Worm (Caenorhabditis elegans) whole organism, L2 larva: Measurements from ENCODE around the gene C05A2.4.
A peak's percentile ranks its signal among the peaks of the same experiment; 100 is the strongest.

Experiments
- C34F6.9 ChIP-seq: fragments of 150-350 bp; optimal IDR thresholded peaks from 2 replicates; lab custom pipeline; 2014; ENCODE audit warnings: missing biosample characterization, missing genetic modification characterization
- F13H6.1 ChIP-seq: sonication (generic microtip); optimal IDR thresholded peaks from 2 replicates; lab custom pipeline; 2016; ENCODE audit warnings: missing genetic modification characterization, missing compliant biosample characterization
- R02D3.7 ChIP-seq: fragments of 150-350 bp; optimal IDR thresholded peaks from 2 replicates; lab custom pipeline; 2014; ENCODE audit warnings: missing biosample characterization, missing genetic modification characterization
- Y55F3AM.14 ChIP-seq: fragments of 200-800 bp; sonication (Bioruptor generic); optimal IDR thresholded peaks from 2 replicates; lab custom pipeline; 2018; ENCODE audit warnings: mild to moderate bottlenecking, missing genetic modification characterization, missing compliant biosample characterization
- ZK546.5 ChIP-seq: sonication (generic microtip); optimal IDR thresholded peaks from 2 replicates; lab custom pipeline; 2017; ENCODE audit warnings: missing biosample characterization, missing genetic modification characterization
- alr-1 ChIP-seq: fragments of 150-350 bp; optimal IDR thresholded peaks from 2 replicates; lab custom pipeline; 2014; ENCODE audit warnings: missing biosample characterization, missing genetic modification characterization
- aly-2 ChIP-seq: fragments of 150-350 bp; optimal IDR thresholded peaks from 2 replicates; lab custom pipeline; 2014; ENCODE audit warnings: missing biosample characterization, missing genetic modification characterization
- ama-1 ChIP-seq: fragments of 150-350 bp; optimal IDR thresholded peaks from 2 replicates; lab custom pipeline; 2018; ENCODE audit warnings: inconsistent platforms
- blmp-1 ChIP-seq: sonication (generic microtip); optimal IDR thresholded peaks from 2 replicates; lab custom pipeline; 2017; ENCODE audit warnings: missing genetic modification characterization, mild to moderate bottlenecking, missing compliant biosample characterization, antibody characterized with exemption, moderate library complexity; ENCODE audit not compliant: insufficient read depth
- ceh-16 ChIP-seq: fragments of 150-350 bp; optimal IDR thresholded peaks from 2 replicates; lab custom pipeline; 2014; ENCODE audit warnings: missing biosample characterization, missing genetic modification characterization
- ceh-82 ChIP-seq: fragments of 150-350 bp; optimal IDR thresholded peaks from 2 replicates; lab custom pipeline; 2014; ENCODE audit warnings: missing biosample characterization, missing genetic modification characterization
- crh-2 ChIP-seq: sonication (generic microtip); optimal IDR thresholded peaks from 2 replicates; lab custom pipeline; 2017; ENCODE audit warnings: missing biosample characterization, missing genetic modification characterization
- egl-27 ChIP-seq: sonication (generic microtip); optimal IDR thresholded peaks from 3 replicates; lab custom pipeline; 2017; ENCODE audit warnings: missing biosample characterization, missing genetic modification reagents, missing genetic modification characterization
- elt-1 ChIP-seq: fragments of 150-350 bp; optimal IDR thresholded peaks from 2 replicates; lab custom pipeline; 2014; ENCODE audit warnings: missing biosample characterization, missing genetic modification characterization
- elt-3 ChIP-seq: sonication (generic microtip); optimal IDR thresholded peaks from 2 replicates; lab custom pipeline; 2017; ENCODE audit warnings: missing biosample characterization, missing genetic modification characterization
- fos-1 ChIP-seq: fragments of 150-350 bp; optimal IDR thresholded peaks from 2 replicates; lab custom pipeline; 2014; ENCODE audit warnings: missing biosample characterization, missing genetic modification characterization
- gmeb-1 ChIP-seq: fragments of 150-350 bp; optimal IDR thresholded peaks from 2 replicates; lab custom pipeline; 2014; ENCODE audit warnings: missing biosample characterization, missing genetic modification characterization
- lin-11 ChIP-seq: fragments of 150-350 bp; sonication (generic microtip); optimal IDR thresholded peaks from 2 replicates; lab custom pipeline; 2014; ENCODE audit warnings: missing biosample characterization, missing genetic modification characterization, inconsistent platforms, mixed read lengths
- lin-39 ChIP-seq: fragments of 150-350 bp; optimal IDR thresholded peaks from 2 replicates; lab custom pipeline; 2014; ENCODE audit warnings: missing biosample characterization, missing genetic modification reagents, missing genetic modification characterization
- lsy-2 ChIP-seq, 2 experiments: fragments of 150-350 bp in 1 of 2; sonication (generic microtip) in 1 of 2; optimal IDR thresholded peaks; 2 replicates each; lab custom pipeline; 2014 to 2017; ENCODE audit warnings: missing biosample characterization in 2 of 2, missing genetic modification characterization in 2 of 2
- mab-5 ChIP-seq: fragments of 150-350 bp; optimal IDR thresholded peaks from 2 replicates; lab custom pipeline; 2014; ENCODE audit warnings: missing biosample characterization, missing genetic modification characterization
- mbf-1 ChIP-seq: sonication (generic microtip); optimal IDR thresholded peaks from 2 replicates; lab custom pipeline; 2017; ENCODE audit warnings: missing biosample characterization, missing genetic modification characterization
- mdl-1 ChIP-seq, 2 experiments: fragments of 150-350 bp in 1 of 2; sonication (generic microtip) in 1 of 2; optimal IDR thresholded peaks; 2 replicates each; lab custom pipeline; 2017; ENCODE audit warnings: missing biosample characterization in 2 of 2, missing genetic modification characterization in 2 of 2
- nhr-10 ChIP-seq: sonication (generic microtip); optimal IDR thresholded peaks from 2 replicates; lab custom pipeline; 2017; ENCODE audit warnings: missing biosample characterization, missing genetic modification characterization
- nhr-11 ChIP-seq: fragments of 150-350 bp; optimal IDR thresholded peaks from 2 replicates; lab custom pipeline; 2014; ENCODE audit warnings: missing biosample characterization, missing genetic modification characterization
- nhr-12 ChIP-seq: fragments of 150-350 bp; optimal IDR thresholded peaks from 2 replicates; lab custom pipeline; 2014; ENCODE audit warnings: missing biosample characterization, missing genetic modification characterization
- nhr-129 ChIP-seq: fragments of 150-350 bp; optimal IDR thresholded peaks from 2 replicates; lab custom pipeline; 2014; ENCODE audit warnings: missing biosample characterization, missing genetic modification characterization
- nhr-21 ChIP-seq: fragments of 150-350 bp; optimal IDR thresholded peaks from 2 replicates; lab custom pipeline; 2014; ENCODE audit warnings: missing biosample characterization, missing genetic modification characterization
- nhr-23 ChIP-seq: fragments of 150-350 bp; optimal IDR thresholded peaks from 2 replicates; lab custom pipeline; 2014; ENCODE audit warnings: missing biosample characterization, missing genetic modification reagents, missing genetic modification characterization
- nhr-237 ChIP-seq: fragments of 150-350 bp; optimal IDR thresholded peaks from 2 replicates; lab custom pipeline; 2014; ENCODE audit warnings: missing biosample characterization, missing genetic modification characterization
- nhr-25 ChIP-seq: fragments of 150-350 bp; sonication (generic microtip); optimal IDR thresholded peaks from 3 replicates; lab custom pipeline; 2014; ENCODE audit warnings: missing biosample characterization, missing genetic modification characterization
- nhr-6 ChIP-seq: fragments of 150-350 bp; optimal IDR thresholded peaks from 2 replicates; lab custom pipeline; 2014; ENCODE audit warnings: missing biosample characterization, missing genetic modification characterization
- nhr-77 ChIP-seq: fragments of 150-350 bp; optimal IDR thresholded peaks from 2 replicates; lab custom pipeline; 2014; ENCODE audit warnings: missing biosample characterization, missing genetic modification characterization
- peb-1 ChIP-seq: fragments of 150-350 bp; optimal IDR thresholded peaks from 2 replicates; lab custom pipeline; 2014; ENCODE audit warnings: missing biosample characterization, missing genetic modification characterization
- sem-4 ChIP-seq: fragments of 150-350 bp; optimal IDR thresholded peaks from 2 replicates; lab custom pipeline; 2014; ENCODE audit warnings: missing biosample characterization, missing genetic modification reagents, missing genetic modification characterization
- skn-1 ChIP-seq: sonication (generic microtip); optimal IDR thresholded peaks from 2 replicates; lab custom pipeline; 2017; ENCODE audit warnings: missing biosample characterization, missing genetic modification characterization
- sma-3 ChIP-seq: sonication (generic microtip); optimal IDR thresholded peaks from 2 replicates; lab custom pipeline; 2016; ENCODE audit warnings: missing genetic modification reagents, missing genetic modification characterization, missing compliant biosample characterization
- sma-9 ChIP-seq, 2 experiments: fragments of 150-350 bp in 1 of 2; sonication (generic microtip) in 1 of 2; optimal IDR thresholded peaks; 2 replicates each; lab custom pipeline; 2014 to 2016; ENCODE audit warnings: missing genetic modification characterization in 2 of 2, mild to moderate bottlenecking in 1 of 2, missing biosample characterization in 1 of 2, missing compliant biosample characterization in 1 of 2, missing genetic modification reagents in 1 of 2, moderate library complexity in 1 of 2
- snpc-4 ChIP-seq: fragments of 150-350 bp; optimal IDR thresholded peaks from 2 replicates; lab custom pipeline; 2014; ENCODE audit warnings: missing biosample characterization, missing genetic modification characterization
- unc-39 ChIP-seq: fragments of 150-350 bp; optimal IDR thresholded peaks from 2 replicates; lab custom pipeline; 2014; ENCODE audit warnings: missing biosample characterization, missing genetic modification characterization
- unc-55 ChIP-seq: fragments of 150-350 bp; sonication (generic microtip); optimal IDR thresholded peaks from 3 replicates; lab custom pipeline; 2014; ENCODE audit warnings: missing biosample characterization, missing genetic modification reagents, missing genetic modification characterization
- unc-62 ChIP-seq: fragments of 150-350 bp; optimal IDR thresholded peaks from 2 replicates; lab custom pipeline; 2014; ENCODE audit warnings: missing biosample characterization, missing genetic modification reagents, missing genetic modification characterization
- zag-1 ChIP-seq: fragments of 150-350 bp; optimal IDR thresholded peaks from 2 replicates; lab custom pipeline; 2014; ENCODE audit warnings: missing biosample characterization, missing genetic modification characterization
- ztf-1 ChIP-seq: fragments of 200-800 bp; sonication (Bioruptor generic); conservative IDR thresholded peaks from 2 replicates; pipeline ENCODE4 v1.3.6; 2022; ENCODE audit warnings: missing genetic modification characterization, missing compliant biosample characterization
- ztf-4 ChIP-seq: fragments of 150-350 bp; optimal IDR thresholded peaks from 2 replicates; lab custom pipeline; 2014; ENCODE audit warnings: missing biosample characterization, missing genetic modification characterization

C05A2.4 gene

DNA sequence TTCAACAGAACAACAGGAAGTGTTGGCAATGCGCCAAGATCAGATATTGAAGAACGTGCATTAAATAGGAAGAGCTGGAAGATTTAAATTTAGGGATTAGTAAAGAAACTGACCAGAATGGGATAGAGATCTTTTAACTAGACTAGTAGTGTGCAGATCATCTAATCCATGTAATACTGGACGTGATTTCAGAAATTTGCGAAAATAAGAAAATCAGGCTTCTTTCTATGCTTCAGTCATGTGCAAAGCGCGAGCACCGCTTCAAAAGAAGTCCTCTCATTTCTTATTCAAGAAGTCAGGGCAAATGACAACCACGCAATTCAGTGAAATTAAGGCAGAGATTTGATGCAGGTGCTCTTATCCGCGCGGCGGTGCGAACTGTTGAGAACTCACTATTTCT is 22.8 kb downstream of the C05A2.4 start:
- TF ChIP-seq aly-2: no peak
- TF ChIP-seq, all 48 proteins: peak for 0

DNA sequence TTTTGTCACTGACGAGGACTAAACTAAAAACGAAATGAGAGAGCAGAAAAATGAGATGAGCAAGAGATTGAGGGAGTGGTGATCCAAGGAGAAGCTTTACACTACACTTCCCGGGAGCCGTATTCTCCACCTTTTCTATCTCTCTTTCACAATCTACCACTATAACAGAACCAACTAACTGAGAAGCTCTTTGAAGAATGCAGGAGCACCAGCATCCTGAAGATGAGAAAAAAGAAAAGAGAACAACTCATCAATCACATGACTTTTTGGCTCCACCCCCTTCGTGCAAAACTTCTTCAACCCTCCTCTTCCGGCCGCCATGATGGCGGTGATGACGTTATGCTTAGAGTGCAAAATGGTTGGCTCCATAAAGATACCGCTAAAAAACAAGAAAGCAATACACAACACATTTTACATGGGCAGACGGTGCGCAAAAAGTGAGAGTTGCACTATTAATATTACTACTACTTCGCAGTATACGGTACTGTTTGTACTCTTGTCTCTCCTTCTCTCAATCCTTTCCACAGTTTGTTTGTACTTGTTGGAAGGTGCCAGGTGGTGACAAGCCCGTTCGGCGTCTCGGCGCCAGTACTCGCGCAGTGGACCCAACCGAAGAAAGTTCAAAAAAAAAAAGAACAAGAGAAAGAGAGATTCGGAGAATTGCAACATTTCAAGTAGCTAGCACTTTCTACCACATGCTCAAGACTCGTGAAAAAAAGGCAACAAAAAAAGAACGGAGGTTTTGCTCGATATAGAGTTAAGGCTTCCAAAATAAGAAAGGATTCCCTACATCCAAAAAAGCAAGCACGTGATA is 23.9 kb downstream of the C05A2.4 start:
- TF ChIP-seq sma-3 (GFP tag; lab: Kevin White, UChicago) (no peak), ceh-82 (tag; lab: Kevin White, UChicago) (no peak), mbf-1 (no peak), R02D3.7 (tag; lab: Kevin White, UChicago) (no peak), unc-55 (GFP tag; lab: Kevin White, UChicago) (peak; percentile 47), Y55F3AM.14 (GFP tag; lab: Kevin White, UChicago) (no peak), sma-9 (GFP tag; optimal IDR thresholded peaks at IDR 0.05; lab: Kevin White, UChicago) (peak; percentile 54), sma-9 (tag; optimal IDR thresholded peaks at IDR 0.05; lab: Kevin White, UChicago) (no peak), ztf-4 (tag; lab: Kevin White, UChicago) (no peak), unc-62 (GFP tag; lab: Kevin White, UChicago) (peak; percentile 50), nhr-129 (tag; lab: Kevin White, UChicago) (peak; percentile 64), nhr-77 (tag; lab: Kevin White, UChicago) (no peak), crh-2 (tag; lab: Kevin White, UChicago) (peak; percentile 19), egl-27 (tag; lab: Kevin White, UChicago) (peak; percentile 73), elt-1 (tag; lab: Kevin White, UChicago) (no peak), fos-1 (peak; percentile 32), blmp-1 (tag; lab: Kevin White, UChicago) (peak; percentile 53), nhr-23 (tag; lab: Kevin White, UChicago) (no peak), ZK546.5 (tag; lab: Kevin White, UChicago) (no peak), nhr-12 (no peak), mdl-1 (tag; optimal IDR thresholded peaks at IDR 0.05; lab: Kevin White, UChicago) (peak in 1 of 2 experiments; percentile 16), mab-5 (tag; lab: Kevin White, UChicago) (peak; percentile 19), F13H6.1 (peak; percentile 51), ceh-16 (no peak), lin-39 (no peak), C34F6.9 (peak; percentile 35), ama-1 (peak; percentile 52)

DNA sequence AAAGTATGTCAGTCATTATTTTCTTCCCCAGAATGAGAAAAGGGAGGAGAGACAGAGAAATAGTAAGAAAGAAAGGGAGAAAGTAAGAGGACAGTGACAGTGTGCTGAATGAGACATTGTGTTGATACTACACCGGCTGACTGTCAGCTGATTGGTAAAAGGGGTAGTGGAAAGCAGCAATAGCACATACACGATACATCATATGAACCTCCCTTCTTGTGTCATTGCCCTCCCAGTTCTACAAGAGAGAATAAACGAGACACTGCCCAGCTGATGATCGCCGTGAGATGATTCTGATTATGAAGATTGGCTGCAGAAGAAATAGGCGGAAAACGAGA is 24.5 kb downstream of the C05A2.4 start:
- TF ChIP-seq zag-1 (tag; lab: Kevin White, UChicago) (no peak), unc-39 (no peak), nhr-23 (tag; lab: Kevin White, UChicago) (no peak), nhr-6 (tag; lab: Kevin White, UChicago) (peak; percentile 52), nhr-11 (tag; lab: Kevin White, UChicago) (no peak), C34F6.9 (peak; percentile 73), elt-1 (tag; lab: Kevin White, UChicago) (no peak), Y55F3AM.14 (GFP tag; lab: Kevin White, UChicago) (peak; percentile 94), ama-1 (peak; percentile 67), nhr-21 (tag; lab: Kevin White, UChicago) (peak; percentile 81), blmp-1 (tag; lab: Kevin White, UChicago) (peak; percentile 93), ceh-16 (peak; percentile 15), aly-2 (no peak), alr-1 (tag; lab: Kevin White, UChicago) (no peak), mdl-1 (tag; optimal IDR thresholded peaks at IDR 0.05; lab: Kevin White, UChicago) (peak in 1 of 2 experiments; percentile 76), nhr-10 (tag; lab: Kevin White, UChicago) (no peak), F13H6.1 (peak; percentile 49), lin-11 (tag; lab: Kevin White, UChicago) (no peak), sma-3 (GFP tag; lab: Kevin White, UChicago) (peak; percentile 87), snpc-4 (no peak), lin-39 (no peak), unc-62 (GFP tag; lab: Kevin White, UChicago) (no peak), unc-55 (GFP tag; lab: Kevin White, UChicago) (no peak), mbf-1 (no peak), nhr-25 (tag; lab: Kevin White, UChicago) (peak; percentile 90), elt-3 (no peak), lsy-2 (tag; optimal IDR thresholded peaks at IDR 0.05; lab: Kevin White, UChicago) (peak in 1 of 2 experiments; percentile 44), crh-2 (tag; lab: Kevin White, UChicago) (peak; percentile 65), ztf-1 (GFP tag; lab: Robert Waterston, UW) (no peak), peb-1 (tag; lab: Kevin White, UChicago) (no peak), mab-5 (tag; lab: Kevin White, UChicago) (no peak), ceh-82 (tag; lab: Kevin White, UChicago) (no peak), gmeb-1 (tag; lab: Kevin White, UChicago) (peak; percentile 41), ztf-4 (tag; lab: Kevin White, UChicago) (no peak), fos-1 (peak; percentile 43), nhr-129 (tag; lab: Kevin White, UChicago) (peak; percentile 97), R02D3.7 (tag; lab: Kevin White, UChicago) (no peak), nhr-77 (tag; lab: Kevin White, UChicago) (no peak), skn-1 (peak; percentile 9), sem-4 (tag; lab: Kevin White, UChicago) (peak; percentile 27), ZK546.5 (tag; lab: Kevin White, UChicago) (no peak), nhr-237 (tag; lab: Kevin White, UChicago) (no peak)
